Fruit fly (Drosophila melanogaster) whole organism, wandering third instar larva: Measurements from ENCODE around the gene Nemp.

ENCODE experiments used
- Abd-B ChIP-seq: fragments of >200 bp; optimal IDR thresholded peaks from 2 replicates; lab custom pipeline; 2017; ENCODE audit warnings: missing biosample characterization, missing genetic modification characterization
- CG32264 ChIP-seq: fragments of 200-800 bp; sonication (Bioruptor generic); optimal IDR thresholded peaks from 2 replicates; lab custom pipeline; 2016; ENCODE audit warnings: missing biosample characterization, missing genetic modification characterization
- CG9705 ChIP-seq: fragments of 200-800 bp; sonication (Bioruptor generic); optimal IDR thresholded peaks from 2 replicates; lab custom pipeline; 2018; ENCODE audit warnings: missing biosample characterization, mild to moderate bottlenecking, missing genetic modification characterization
- Dfd ChIP-seq: fragments of >200 bp; optimal IDR thresholded peaks from 2 replicates; lab custom pipeline; 2017; ENCODE audit warnings: missing biosample characterization, missing genetic modification characterization
- Dif ChIP-seq: fragments of 200-275, 200-300 bp; sonication (Bioruptor generic); optimal IDR thresholded peaks from 2 replicates; lab custom pipeline; 2018; ENCODE audit warnings: missing biosample characterization, missing genetic modification characterization; ENCODE audit not compliant: partially characterized antibody
- GATAd ChIP-seq: sonication (Bioruptor generic); optimal IDR thresholded peaks from 2 replicates; lab custom pipeline; 2016; ENCODE audit warnings: missing biosample characterization, missing genetic modification characterization
- HLH106 ChIP-seq: fragments of 200-800 bp; optimal IDR thresholded peaks from 3 replicates; lab custom pipeline; 2019; ENCODE audit warnings: missing biosample characterization, mild to moderate bottlenecking, missing genetic modification characterization, moderate library complexity
- Hnf4 ChIP-seq: fragments of 200-800 bp; sonication (Bioruptor generic); optimal IDR thresholded peaks from 2 replicates; lab custom pipeline; 2016; ENCODE audit warnings: missing biosample characterization, mild to moderate bottlenecking, missing genetic modification characterization
- Hr78 ChIP-seq: fragments of >200 bp; optimal IDR thresholded peaks from 2 replicates; lab custom pipeline; 2017; ENCODE audit warnings: missing biosample characterization, missing genetic modification characterization
- Hr83 ChIP-seq: fragments of 200-300 bp; sonication (Bioruptor generic); optimal IDR thresholded peaks from 2 replicates; lab custom pipeline; 2016; ENCODE audit warnings: missing biosample characterization, mild to moderate bottlenecking, missing genetic modification characterization, moderate library complexity; ENCODE audit not compliant: poor library complexity, severe bottlenecking
- Myc ChIP-seq: fragments of >200 bp; optimal IDR thresholded peaks from 2 replicates; lab custom pipeline; 2017
- OdsH ChIP-seq: fragments of 200-800 bp; sonication (Bioruptor generic); optimal IDR thresholded peaks from 2 replicates; lab custom pipeline; 2016; ENCODE audit warnings: missing biosample characterization, mild to moderate bottlenecking, missing genetic modification characterization
- Rel ChIP-seq, 2 experiments: fragments of 200-800 bp; sonication (Bioruptor generic) in 1 of 2; optimal IDR thresholded peaks; 2 replicates in 1 of 2; 3 replicates in 1 of 2; lab custom pipeline; 2016 to 2019; ENCODE audit warnings: mild to moderate bottlenecking in 2 of 2, missing biosample characterization in 2 of 2, missing genetic modification characterization in 2 of 2, moderate library complexity in 1 of 2
- Sp1 ChIP-seq: fragments of 200-800 bp; sonication (Bioruptor generic); optimal IDR thresholded peaks from 3 replicates; lab custom pipeline; 2019; ENCODE audit warnings: missing biosample characterization, mild to moderate bottlenecking, missing genetic modification characterization, moderate library complexity
- Vsx2 ChIP-seq: fragments of 200-300, 225-300 bp; sonication (Bioruptor generic); optimal IDR thresholded peaks from 2 replicates; lab custom pipeline; 2018; ENCODE audit warnings: missing biosample characterization, missing genetic modification characterization; ENCODE audit not compliant: partially characterized antibody
- br ChIP-seq: fragments of 200-800 bp; sonication (Bioruptor generic); optimal IDR thresholded peaks from 2 replicates; lab custom pipeline; 2016; ENCODE audit warnings: missing biosample characterization, missing genetic modification characterization
- brk ChIP-seq: fragments of 200-800 bp; sonication (Bioruptor generic); optimal IDR thresholded peaks from 2 replicates; lab custom pipeline; 2016; ENCODE audit warnings: missing biosample characterization, mild to moderate bottlenecking, missing genetic modification characterization
- dl ChIP-seq, 2 experiments: fragments of 175-275, 200-275 bp in 1 of 2; fragments of 200-275 bp in 1 of 2; sonication (Bioruptor generic); optimal IDR thresholded peaks; lab custom pipeline; 2018; ENCODE audit warnings: mild to moderate bottlenecking in 2 of 2, missing biosample characterization in 2 of 2, missing genetic modification characterization in 2 of 2, moderate library complexity in 2 of 2; ENCODE audit not compliant: partially characterized antibody in 2 of 2, insufficient read depth in 1 of 2
- dmrt93B ChIP-seq: fragments of 200-800 bp; sonication (Bioruptor generic); optimal IDR thresholded peaks from 2 replicates; lab custom pipeline; 2018; ENCODE audit warnings: missing biosample characterization, mild to moderate bottlenecking, missing genetic modification characterization
- dsf ChIP-seq: sonication (Bioruptor generic); optimal IDR thresholded peaks from 2 replicates; lab custom pipeline; 2016; ENCODE audit warnings: missing biosample characterization, missing genetic modification characterization, borderline replicate concordance
- ey ChIP-seq: fragments of 200-800 bp; sonication (Bioruptor generic); optimal IDR thresholded peaks from 2 replicates; lab custom pipeline; 2016; ENCODE audit warnings: missing biosample characterization, missing genetic modification characterization
- foxo ChIP-seq, 2 experiments: fragments of 200-800 bp; sonication (Bioruptor generic); optimal IDR thresholded peaks; 2 replicates in 1 of 2; 3 replicates in 1 of 2; lab custom pipeline; 2016 to 2017; ENCODE audit warnings: missing biosample characterization in 2 of 2, missing genetic modification characterization in 2 of 2
- fru ChIP-seq: fragments of 200-800 bp; sonication (Bioruptor generic); optimal IDR thresholded peaks from 3 replicates; lab custom pipeline; 2016; ENCODE audit warnings: missing biosample characterization, mild to moderate bottlenecking, missing genetic modification characterization
- h ChIP-seq: fragments of 200-800 bp; sonication (Bioruptor generic); optimal IDR thresholded peaks from 3 replicates; lab custom pipeline; 2016; ENCODE audit warnings: missing biosample characterization, mild to moderate bottlenecking, missing genetic modification characterization
- jim ChIP-seq: fragments of 175-275, 200-325 bp; sonication (Bioruptor generic); optimal IDR thresholded peaks from 2 replicates; lab custom pipeline; 2016; ENCODE audit warnings: missing biosample characterization, mild to moderate bottlenecking, missing genetic modification characterization
- lola ChIP-seq: fragments of >200 bp; optimal IDR thresholded peaks from 2 replicates; lab custom pipeline; 2017; ENCODE audit warnings: missing biosample characterization, missing genetic modification characterization
- pan ChIP-seq: fragments of >200 bp; optimal IDR thresholded peaks from 2 replicates; lab custom pipeline; 2017
- psq ChIP-seq: fragments of 200-800 bp; sonication (Bioruptor generic); optimal IDR thresholded peaks from 3 replicates; lab custom pipeline; 2017; ENCODE audit warnings: missing biosample characterization, mild to moderate bottlenecking, missing genetic modification characterization, moderate library complexity
- rgr ChIP-seq: fragments of 200-800 bp; sonication (Bioruptor generic); optimal IDR thresholded peaks from 3 replicates; lab custom pipeline; 2016; ENCODE audit warnings: missing biosample characterization, mild to moderate bottlenecking, missing genetic modification characterization
- sage ChIP-seq: fragments of 200-800 bp; sonication (Bioruptor generic); optimal IDR thresholded peaks from 2 replicates; lab custom pipeline; 2016; ENCODE audit warnings: missing biosample characterization, mild to moderate bottlenecking, missing genetic modification characterization
- sv ChIP-seq: fragments of 200-800 bp; sonication (Bioruptor generic); optimal IDR thresholded peaks from 3 replicates; lab custom pipeline; 2016; ENCODE audit warnings: missing biosample characterization, missing genetic modification characterization
- tai ChIP-seq: sonication (Bioruptor generic); optimal IDR thresholded peaks from 2 replicates; lab custom pipeline; 2016; ENCODE audit warnings: missing biosample characterization, missing genetic modification characterization
- woc ChIP-seq: sonication (Bioruptor generic); optimal IDR thresholded peaks from 2 replicates; lab custom pipeline; 2016; ENCODE audit warnings: missing biosample characterization, mild to moderate bottlenecking, missing genetic modification characterization

The Nemp gene

dm6 chrX:16647737-16648434, 6.9 kb downstream of the Nemp start:
- TF ChIP-seq CG9705 (GFP tag; lab: Kevin White, UChicago) = no peak
- no peak for TF ChIP-seq lola (GFP tag; lab: Kevin White, UChicago)
- TF ChIP-seq Hr78 (GFP tag; lab: Kevin White, UChicago) = no peak
- no peak for TF ChIP-seq Rel (GFP tag; optimal IDR thresholded peaks at IDR 0.05; lab: Kevin White, UChicago)
- peak; percentile 8 for TF ChIP-seq Rel (tag; optimal IDR thresholded peaks at IDR 0.05; lab: Kevin White, UChicago)
- TF ChIP-seq Dif (GFP tag; lab: Kevin White, UChicago) = peak; percentile 61
- TF ChIP-seq sage (GFP tag; lab: Kevin White, UChicago) = no peak
- TF ChIP-seq brk (GFP tag; lab: Kevin White, UChicago) = no peak
- no peak for TF ChIP-seq fru (GFP tag; lab: Kevin White, UChicago)
- TF ChIP-seq ey (GFP tag; lab: Kevin White, UChicago) = no peak
- no peak for TF ChIP-seq tai
- TF ChIP-seq psq (GFP tag; lab: Kevin White, UChicago) = peak; percentile 25
- TF ChIP-seq jim (GFP tag; lab: Kevin White, UChicago) = no peak
- no peak for TF ChIP-seq Dfd (GFP tag; lab: Kevin White, UChicago)
- TF ChIP-seq Hr83 = no peak
- no peak for TF ChIP-seq Vsx2 (GFP tag; lab: Kevin White, UChicago)
- no peak for TF ChIP-seq sv (GFP tag; lab: Kevin White, UChicago)
- no peak for TF ChIP-seq CG32264
- TF ChIP-seq dsf (GFP tag; lab: Kevin White, UChicago) = no peak
- TF ChIP-seq Hnf4 = no peak
- no peak for TF ChIP-seq rgr (GFP tag; lab: Kevin White, UChicago)
- no peak for TF ChIP-seq HLH106 (tag; lab: Kevin White, UChicago)
- TF ChIP-seq, all 38 proteins: peak for 3

- TF ChIP-seq OdsH (GFP tag; lab: Kevin White, UChicago) (no peak), ey (GFP tag; lab: Kevin White, UChicago) (peak; percentile 29), jim (GFP tag; lab: Kevin White, UChicago) (no peak), foxo (GFP tag; optimal IDR thresholded peaks at IDR 0.05; lab: Kevin White, UChicago) (peak in 1 of 2 experiments; percentile 36), Sp1 (GFP tag; lab: Kevin White, UChicago) (peak; percentile 10), Rel (GFP tag; optimal IDR thresholded peaks at IDR 0.05; lab: Kevin White, UChicago) (no peak), Rel (tag; optimal IDR thresholded peaks at IDR 0.05; lab: Kevin White, UChicago) (no peak), sage (GFP tag; lab: Kevin White, UChicago) (no peak), sv (GFP tag; lab: Kevin White, UChicago) (no peak), woc (GFP tag; lab: Kevin White, UChicago) (peak; percentile 30), Myc (lab: Kevin White, UChicago) (no peak), pan (lab: Kevin White, UChicago) (no peak), Hr78 (GFP tag; lab: Kevin White, UChicago) (no peak), Hnf4 (no peak), h (GFP tag; lab: Kevin White, UChicago) (no peak), dl (GFP tag; optimal IDR thresholded peaks at IDR 0.05; lab: Kevin White, UChicago; ENCODE audit: insufficient read depth in 1 of 2, partially characterized antibody in 2 of 2) (no peak), dmrt93B (GFP tag; lab: Kevin White, UChicago) (peak; percentile 9), lola (GFP tag; lab: Kevin White, UChicago) (no peak), fru (GFP tag; lab: Kevin White, UChicago) (peak; percentile 9), Hr83 (no peak), br (no peak), Abd-B (GFP tag; lab: Kevin White, UChicago) (no peak), dsf (GFP tag; lab: Kevin White, UChicago) (no peak), GATAd (no peak), Dfd (GFP tag; lab: Kevin White, UChicago) (no peak)
These were observed 7.7 kb downstream of the Nemp start for dm6 chrX:16647092-16647632.

- TF ChIP-seq tai = no peak
- TF ChIP-seq GATAd = no peak
- TF ChIP-seq h (GFP tag; lab: Kevin White, UChicago) = no peak
- no peak for TF ChIP-seq rgr (GFP tag; lab: Kevin White, UChicago)
- TF ChIP-seq Hr83 = no peak
- no peak for TF ChIP-seq Abd-B (GFP tag; lab: Kevin White, UChicago)
- no peak for TF ChIP-seq Hr78 (GFP tag; lab: Kevin White, UChicago)
- TF ChIP-seq Dfd (GFP tag; lab: Kevin White, UChicago) = no peak
- TF ChIP-seq dsf (GFP tag; lab: Kevin White, UChicago) = no peak
- no peak for TF ChIP-seq Myc (lab: Kevin White, UChicago)
- TF ChIP-seq, all 38 proteins: peak for 0
These were observed 9.3 kb downstream of the Nemp start for dm6 chrX:16645472-16645871.
